Fruit fly (Drosophila melanogaster): ENCODE measurements around the gene CG8952.
A peak's percentile ranks its signal among the peaks of the same experiment; 100 is the strongest.

The CG8952 gene

dm6 chrX:15769457-15769856, 3.2 kb upstream of the CG8952 start, which contains the start of gene CG33172:
CG33172 (plus strand) TSS chrX:15769664.
- TF ChIP-seq Hr83 (GFP tag; optimal IDR thresholded peaks at IDR 0.05; ENCODE audit: poor library complexity, severe bottlenecking) (no peak), ey (GFP tag; optimal IDR thresholded peaks at IDR 0.05) (no peak), N (GFP tag; optimal IDR thresholded peaks at IDR 0.05) (no peak), CG32264 (GFP tag; optimal IDR thresholded peaks at IDR 0.05) (no peak), GATAd (GFP tag; optimal IDR thresholded peaks at IDR 0.05) (no peak), h (GFP tag; optimal IDR thresholded peaks at IDR 0.05) (no peak), usp (GFP tag; optimal IDR thresholded peaks at IDR 0.05) (no peak)

dm6 chrX:15762723-15763122, 3.5 kb downstream of the CG8952 start, which contains the start of gene Polr3A:
Polr3A (plus strand) TSS chrX:15762956.
- TF ChIP-seq pan (optimal IDR thresholded peaks at IDR 0.05) (no peak), fru (GFP tag; optimal IDR thresholded peaks at IDR 0.05) (no peak), tai (GFP tag; optimal IDR thresholded peaks at IDR 0.05) (no peak), GATAd (GFP tag; optimal IDR thresholded peaks at IDR 0.05) (no peak), Sp1 (GFP tag; optimal IDR thresholded peaks at IDR 0.05) (no peak), brk (GFP tag; optimal IDR thresholded peaks at IDR 0.05) (no peak)

- TF ChIP-seq br (GFP tag; optimal IDR thresholded peaks at IDR 0.05), result no peak
- TF ChIP-seq Rel (GFP tag; optimal IDR thresholded peaks at IDR 0.05), result no peak
- peak; percentile 6 for TF ChIP-seq Rel (tag; optimal IDR thresholded peaks at IDR 0.05)
Observed at dm6 chrX:15761298-15761640, 5.0 kb downstream of the CG8952 start.

- no peak for TF ChIP-seq Abd-B (GFP tag; optimal IDR thresholded peaks at IDR 0.05)
- no peak for TF ChIP-seq Dfd (GFP tag; optimal IDR thresholded peaks at IDR 0.05)
- TF ChIP-seq dl (GFP tag; optimal IDR thresholded peaks at IDR 0.05; ENCODE audit: insufficient read depth in 1 of 2, partially characterized antibody in 2 of 2), result no peak
- no peak for TF ChIP-seq Rel (GFP tag; optimal IDR thresholded peaks at IDR 0.05)
- TF ChIP-seq Rel (tag; optimal IDR thresholded peaks at IDR 0.05), result no peak
- TF ChIP-seq Hnf4 (GFP tag; optimal IDR thresholded peaks at IDR 0.05), result no peak
- TF ChIP-seq h (GFP tag; optimal IDR thresholded peaks at IDR 0.05), result no peak
- no peak for TF ChIP-seq rgr (GFP tag; optimal IDR thresholded peaks at IDR 0.05)
- TF ChIP-seq Hr78 (GFP tag; optimal IDR thresholded peaks at IDR 0.05), result peak; percentile 74
- TF ChIP-seq Dif (GFP tag; optimal IDR thresholded peaks at IDR 0.05; ENCODE audit: partially characterized antibody), result no peak
- peak; percentile 71 for TF ChIP-seq woc (GFP tag; optimal IDR thresholded peaks at IDR 0.05)
- TF ChIP-seq N (GFP tag; optimal IDR thresholded peaks at IDR 0.05), result peak; percentile 84
- no peak for TF ChIP-seq foxo (GFP tag; optimal IDR thresholded peaks at IDR 0.05)
- peak; percentile 97 for TF ChIP-seq fru (GFP tag; optimal IDR thresholded peaks at IDR 0.05)
- TF ChIP-seq jim (GFP tag; optimal IDR thresholded peaks at IDR 0.05), result no peak
- no peak for TF ChIP-seq Jra (GFP tag; optimal IDR thresholded peaks at IDR 0.05)
- TF ChIP-seq dmrt93B (GFP tag; optimal IDR thresholded peaks at IDR 0.05), result no peak
Observed at dm6 chrX:15760447-15761297, 5.6 kb downstream of the CG8952 start, which contains the start of the genes Graf and mRpL3. Graf (minus strand) TSS chrX:15760733. mRpL3 (plus strand) TSS chrX:15761248.

- TF ChIP-seq CG32264 (GFP tag; optimal IDR thresholded peaks at IDR 0.05), result no peak
- TF ChIP-seq br (GFP tag; optimal IDR thresholded peaks at IDR 0.05), result no peak
- no peak for TF ChIP-seq GATAd (GFP tag; optimal IDR thresholded peaks at IDR 0.05)
- no peak for TF ChIP-seq lola (GFP tag; optimal IDR thresholded peaks at IDR 0.05)
- TF ChIP-seq Abd-B (GFP tag; optimal IDR thresholded peaks at IDR 0.05), result no peak
- no peak for TF ChIP-seq woc (GFP tag; optimal IDR thresholded peaks at IDR 0.05)
- no peak for TF ChIP-seq tai (GFP tag; optimal IDR thresholded peaks at IDR 0.05)
- TF ChIP-seq N (GFP tag; optimal IDR thresholded peaks at IDR 0.05), result no peak
- no peak for TF ChIP-seq sv (GFP tag; optimal IDR thresholded peaks at IDR 0.05)
- TF ChIP-seq dsf (GFP tag; optimal IDR thresholded peaks at IDR 0.05; ENCODE audit: borderline replicate concordance), result no peak
- no peak for TF ChIP-seq Dif (GFP tag; optimal IDR thresholded peaks at IDR 0.05; ENCODE audit: partially characterized antibody)
Observed at dm6 chrX:15759752-15760446, 6.3 kb downstream of the CG8952 start.
